Worm (Caenorhabditis elegans) whole organism, L3 larva: ENCODE results near the gene Y41C4A.11.

Experiments
- R02D3.7 ChIP-seq: fragments of 150-350 bp; optimal IDR thresholded peaks from 2 replicates; lab custom pipeline; 2014; ENCODE audit warnings: missing biosample characterization, missing genetic modification characterization
- ZK546.5 ChIP-seq: sonication (generic microtip); optimal IDR thresholded peaks from 2 replicates; lab custom pipeline; 2017; ENCODE audit warnings: missing biosample characterization, missing genetic modification characterization
- aly-2 ChIP-seq: fragments of 150-350 bp; optimal IDR thresholded peaks from 2 replicates; lab custom pipeline; 2014; ENCODE audit warnings: missing biosample characterization, missing genetic modification characterization
- ama-1 ChIP-seq: fragments of 150-350 bp; optimal IDR thresholded peaks from 2 replicates; lab custom pipeline; 2018
- ceh-16 ChIP-seq: sonication (generic microtip); optimal IDR thresholded peaks from 2 replicates; lab custom pipeline; 2017; ENCODE audit warnings: missing biosample characterization, missing genetic modification characterization
- ceh-28 ChIP-seq: fragments of 150-350 bp; optimal IDR thresholded peaks from 2 replicates; lab custom pipeline; 2014; ENCODE audit warnings: missing biosample characterization, missing genetic modification reagents, missing genetic modification characterization
- ceh-82 ChIP-seq: fragments of 150-350 bp; optimal IDR thresholded peaks from 2 replicates; lab custom pipeline; 2014; ENCODE audit warnings: missing biosample characterization, missing genetic modification characterization
- daf-12 ChIP-seq: fragments of 150-350 bp; optimal IDR thresholded peaks from 2 replicates; lab custom pipeline; 2014; ENCODE audit warnings: missing biosample characterization, missing genetic modification reagents, missing genetic modification characterization
- egl-27 ChIP-seq: sonication (generic microtip); optimal IDR thresholded peaks from 4 replicates; lab custom pipeline; 2017; ENCODE audit warnings: missing biosample characterization, missing genetic modification reagents, missing genetic modification characterization
- egl-5 ChIP-seq: fragments of 150-350 bp; optimal IDR thresholded peaks from 2 replicates; lab custom pipeline; 2017; ENCODE audit warnings: missing biosample characterization, missing genetic modification reagents, missing genetic modification characterization, inconsistent platforms
- elt-2 ChIP-seq: sonication (generic microtip); optimal IDR thresholded peaks from 2 replicates; lab custom pipeline; 2016; ENCODE audit warnings: missing genetic modification reagents, mild to moderate bottlenecking, missing genetic modification characterization, missing compliant biosample characterization
- elt-3 ChIP-seq, 3 experiments: fragments of 150-350 bp in 1 of 3; sonication (generic microtip) in 2 of 3; optimal IDR thresholded peaks; 2 replicates in 2 of 3; 4 replicates in 1 of 3; lab custom pipeline; 2014 to 2017; ENCODE audit warnings: missing biosample characterization in 3 of 3, missing genetic modification characterization in 3 of 3
- hmg-11 ChIP-seq: sonication (generic microtip); optimal IDR thresholded peaks from 2 replicates; lab custom pipeline; 2016; ENCODE audit warnings: missing genetic modification characterization, missing compliant biosample characterization
- jun-1 ChIP-seq: fragments of 150-350 bp; optimal IDR thresholded peaks from 2 replicates; lab custom pipeline; 2014; ENCODE audit warnings: missing biosample characterization, missing genetic modification reagents, missing genetic modification characterization
- lin-15B ChIP-seq: fragments of 150-350 bp; optimal IDR thresholded peaks from 2 replicates; lab custom pipeline; 2014; ENCODE audit warnings: missing biosample characterization, missing genetic modification characterization
- lsy-12 ChIP-seq: sonication (generic microtip); optimal IDR thresholded peaks from 2 replicates; lab custom pipeline; 2016; ENCODE audit warnings: mild to moderate bottlenecking, missing genetic modification characterization, missing compliant biosample characterization
- mdl-1 ChIP-seq: fragments of 150-350 bp; optimal IDR thresholded peaks from 2 replicates; lab custom pipeline; 2014; ENCODE audit warnings: missing biosample characterization, missing genetic modification characterization
- mml-1 ChIP-seq: fragments of 150-350 bp; sonication (generic microtip); optimal IDR thresholded peaks from 3 replicates; lab custom pipeline; 2014; ENCODE audit warnings: missing biosample characterization, missing genetic modification characterization
- nfya-1 ChIP-seq: sonication (generic microtip); optimal IDR thresholded peaks from 2 replicates; lab custom pipeline; 2017; ENCODE audit warnings: missing genetic modification characterization, mild to moderate bottlenecking, missing compliant biosample characterization, antibody characterized with exemption, moderate library complexity; ENCODE audit not compliant: insufficient read depth
- nhr-11 ChIP-seq: fragments of 150-350 bp; optimal IDR thresholded peaks from 2 replicates; lab custom pipeline; 2014; ENCODE audit warnings: missing biosample characterization, missing genetic modification characterization
- nhr-23 ChIP-seq: fragments of 150-350 bp; optimal IDR thresholded peaks from 2 replicates; lab custom pipeline; 2014; ENCODE audit warnings: missing biosample characterization, missing genetic modification reagents, missing genetic modification characterization
- nhr-237 ChIP-seq: fragments of 150-350 bp; optimal IDR thresholded peaks from 2 replicates; lab custom pipeline; 2014; ENCODE audit warnings: missing biosample characterization, missing genetic modification characterization
- nhr-25 ChIP-seq: sonication (generic microtip); optimal IDR thresholded peaks from 2 replicates; lab custom pipeline; 2017; ENCODE audit warnings: missing biosample characterization, missing genetic modification characterization
- pha-4 ChIP-seq: fragments of 150-350 bp; optimal IDR thresholded peaks from 2 replicates; lab custom pipeline; 2014; ENCODE audit warnings: missing biosample characterization, missing genetic modification reagents, missing genetic modification characterization
- pqm-1 ChIP-seq: fragments of 150-350 bp; optimal IDR thresholded peaks from 2 replicates; lab custom pipeline; 2017; ENCODE audit warnings: missing biosample characterization, missing genetic modification characterization, inconsistent platforms
- sea-2 ChIP-seq: fragments of 150-350 bp; sonication (generic microtip); optimal IDR thresholded peaks from 4 replicates; lab custom pipeline; 2014; ENCODE audit warnings: missing biosample characterization, missing genetic modification reagents, missing genetic modification characterization
- skn-1 ChIP-seq: fragments of 150-350 bp; optimal IDR thresholded peaks from 2 replicates; lab custom pipeline; 2014; ENCODE audit warnings: missing biosample characterization, missing genetic modification characterization
- snpc-4 ChIP-seq: fragments of 150-350 bp; optimal IDR thresholded peaks from 2 replicates; lab custom pipeline; 2014; ENCODE audit warnings: missing biosample characterization, missing genetic modification characterization
- tbx-2 ChIP-seq: sonication (generic microtip); optimal IDR thresholded peaks from 2 replicates; lab custom pipeline; 2016; ENCODE audit warnings: mild to moderate bottlenecking, missing genetic modification characterization, missing compliant biosample characterization
- unc-39 ChIP-seq: sonication (generic microtip); optimal IDR thresholded peaks from 4 replicates; lab custom pipeline; 2017; ENCODE audit warnings: missing biosample characterization, missing genetic modification characterization
- unc-62 ChIP-seq: fragments of 150-350 bp; sonication (generic microtip); optimal IDR thresholded peaks from 4 replicates; lab custom pipeline; 2014; ENCODE audit warnings: missing biosample characterization, missing genetic modification reagents, missing genetic modification characterization
- zag-1 ChIP-seq: fragments of 150-350 bp; optimal IDR thresholded peaks from 2 replicates; lab custom pipeline; 2014; ENCODE audit warnings: missing biosample characterization, missing genetic modification characterization
- ztf-4 ChIP-seq: fragments of 150-350 bp; optimal IDR thresholded peaks from 2 replicates; lab custom pipeline; 2014; ENCODE audit warnings: missing biosample characterization, missing genetic modification characterization

Gene Y41C4A.11

DNA sequence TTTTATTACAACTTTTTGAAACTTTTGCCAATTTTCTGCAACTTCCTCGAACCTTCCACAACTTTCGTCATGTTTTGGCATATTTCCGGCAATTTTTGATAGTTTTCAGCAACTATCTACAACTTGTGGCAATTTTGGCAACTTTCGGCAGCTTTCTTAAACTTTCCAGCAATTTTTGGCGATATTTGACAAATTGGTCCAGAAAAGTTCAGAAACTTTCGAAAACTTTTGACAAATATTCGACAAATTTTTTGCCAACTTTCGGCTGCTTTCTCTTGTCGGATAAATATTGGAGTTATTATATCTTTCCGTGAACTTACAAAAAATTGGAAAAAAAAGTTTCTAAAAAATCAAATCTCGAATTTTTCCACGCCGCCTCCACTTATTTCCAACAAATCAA is 10.7 kb downstream of the Y41C4A.11 start, which contains the start of gene Y41C4A.18:
Gene Y41C4A.18 (plus strand): TSS at position 301 of the 400 bp plus-strand sequence.
- no peak for TF ChIP-seq nhr-11 (tag; lab: Kevin White, UChicago)

DNA sequence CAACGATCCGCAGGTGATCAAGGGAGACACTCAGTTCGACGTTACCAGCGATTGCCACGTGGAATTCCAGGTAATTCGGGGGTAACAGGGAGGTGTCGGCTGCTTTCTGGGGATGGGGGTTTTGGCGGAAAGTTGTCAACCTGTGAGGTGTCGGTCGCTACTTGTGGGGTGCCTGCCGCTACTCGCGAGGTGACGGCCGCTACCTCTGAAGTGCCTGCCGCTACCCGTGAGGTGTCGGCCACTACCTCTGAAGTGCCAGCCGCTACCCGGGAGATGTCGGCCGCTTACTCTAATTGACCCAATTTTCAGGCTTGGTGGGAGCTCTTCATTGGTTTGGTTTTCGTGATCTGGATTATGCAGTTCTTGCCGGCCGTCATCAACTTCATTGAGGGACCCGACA is 11.2 kb downstream of the Y41C4A.11 start:
- no peak for TF ChIP-seq tbx-2 (tag; lab: Kevin White, UChicago)
- no peak for TF ChIP-seq pqm-1 (tag; lab: Kevin White, UChicago)
- no peak for TF ChIP-seq lsy-12 (tag; lab: Kevin White, UChicago)
- TF ChIP-seq ama-1 (lab: Kevin White, UChicago), result no peak
- TF ChIP-seq unc-39, result no peak
- no peak for TF ChIP-seq pha-4
- TF ChIP-seq ZK546.5, result no peak
- no peak for TF ChIP-seq daf-12 (tag; lab: Kevin White, UChicago)
- no peak for TF ChIP-seq jun-1 (tag; lab: Kevin White, UChicago)
- TF ChIP-seq egl-5, result no peak
- TF ChIP-seq nfya-1 (tag; lab: Kevin White, UChicago), result no peak
- no peak for TF ChIP-seq nhr-237 (tag; lab: Kevin White, UChicago)
- TF ChIP-seq snpc-4 (tag; lab: Kevin White, UChicago), result no peak

DNA sequence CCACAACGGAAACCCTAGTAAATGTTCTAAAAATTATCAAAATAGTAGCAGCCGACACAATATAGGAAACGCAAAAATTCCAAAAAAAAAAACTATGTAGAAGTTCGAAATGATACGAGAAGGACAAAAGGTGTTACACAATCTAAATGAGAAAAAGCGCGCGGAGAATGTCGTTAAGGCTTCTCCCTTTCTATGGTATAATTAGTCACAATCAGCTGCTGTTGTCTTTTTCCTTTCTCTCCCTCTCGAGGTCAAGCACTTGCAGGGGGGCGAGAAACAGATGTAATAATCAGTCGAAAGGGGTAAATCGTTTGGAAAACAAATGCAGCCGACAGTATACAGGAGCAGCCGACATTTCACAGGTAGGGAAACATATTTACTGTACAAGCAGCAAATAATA is 11.8 kb downstream of the Y41C4A.11 start:
- no peak for TF ChIP-seq pha-4
- no peak for TF ChIP-seq egl-27
- no peak for TF ChIP-seq snpc-4 (tag; lab: Kevin White, UChicago)
- TF ChIP-seq sea-2 (GFP tag; lab: Kevin White, UChicago), result no peak
- no peak for TF ChIP-seq unc-39
- TF ChIP-seq nfya-1 (tag; lab: Kevin White, UChicago), result no peak
- TF ChIP-seq mdl-1 (tag; lab: Kevin White, UChicago), result no peak
- TF ChIP-seq nhr-11 (tag; lab: Kevin White, UChicago), result no peak
- no peak for TF ChIP-seq unc-62 (GFP tag; lab: Kevin White, UChicago)
- no peak for TF ChIP-seq hmg-11 (tag; lab: Kevin White, UChicago)
- TF ChIP-seq zag-1, result no peak
- TF ChIP-seq nhr-23, result no peak
- no peak for TF ChIP-seq lsy-12 (tag; lab: Kevin White, UChicago)
- TF ChIP-seq ceh-82, result no peak
- no peak for TF ChIP-seq ztf-4
- no peak for TF ChIP-seq tbx-2 (tag; lab: Kevin White, UChicago)
- TF ChIP-seq ceh-16, result no peak
- no peak for TF ChIP-seq mml-1 (tag; lab: Kevin White, UChicago)
- TF ChIP-seq ceh-28, result no peak

DNA sequence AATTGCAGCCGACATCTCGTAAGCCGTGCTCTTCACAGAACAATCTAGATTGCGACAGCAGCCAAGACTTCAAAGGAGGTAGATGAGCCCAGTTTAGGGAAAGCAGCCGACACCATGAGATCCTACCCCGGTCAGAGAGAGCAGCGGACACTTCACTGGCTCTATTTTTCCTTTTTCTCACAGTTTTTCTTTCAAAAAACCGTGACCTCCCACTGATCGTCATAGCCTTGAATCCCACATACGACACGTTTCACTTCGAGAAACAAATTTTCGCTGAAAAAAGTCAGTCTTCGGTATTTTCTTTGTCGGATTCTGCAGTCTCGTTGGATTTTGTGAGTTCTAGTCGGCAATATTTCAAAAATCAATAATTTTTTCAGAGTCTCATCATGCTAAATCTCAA is 12.4 kb downstream of the Y41C4A.11 start, which contains the start of gene Y41C4A.21:
Gene Y41C4A.21 (plus strand): TSS at position 301 of the 400 bp plus-strand sequence.
- TF ChIP-seq skn-1 (no peak), sea-2 (GFP tag; lab: Kevin White, UChicago) (no peak), nhr-25 (tag; lab: Kevin White, UChicago) (no peak), lin-15B (no peak), elt-3 (tag; optimal IDR thresholded peaks at IDR 0.05; lab: Kevin White, UChicago) (no peak)

DNA sequence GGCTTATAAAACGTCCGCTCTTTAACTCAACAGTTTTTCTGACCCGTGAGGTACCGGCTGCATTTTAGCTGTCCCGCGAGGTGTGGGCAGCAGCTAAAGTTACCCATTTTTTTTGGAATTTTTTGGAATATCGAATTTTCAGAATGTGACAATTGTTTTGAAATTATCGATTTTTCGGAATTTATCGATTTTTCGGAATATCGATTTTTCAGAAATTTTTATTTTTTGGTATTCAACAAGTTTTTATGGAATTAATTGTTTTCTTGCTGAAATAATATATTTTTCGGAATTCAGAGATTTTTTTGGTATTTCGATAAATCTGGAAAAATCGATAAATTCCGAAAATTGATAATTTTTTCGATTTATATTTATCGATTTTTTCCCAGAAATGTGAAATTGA is 13.3 kb downstream of the Y41C4A.11 start:
- TF ChIP-seq elt-2, result no peak
- peak; percentile 97 for TF ChIP-seq ceh-28
- no peak for TF ChIP-seq aly-2
- TF ChIP-seq, all 47 proteins: peak for 1

DNA sequence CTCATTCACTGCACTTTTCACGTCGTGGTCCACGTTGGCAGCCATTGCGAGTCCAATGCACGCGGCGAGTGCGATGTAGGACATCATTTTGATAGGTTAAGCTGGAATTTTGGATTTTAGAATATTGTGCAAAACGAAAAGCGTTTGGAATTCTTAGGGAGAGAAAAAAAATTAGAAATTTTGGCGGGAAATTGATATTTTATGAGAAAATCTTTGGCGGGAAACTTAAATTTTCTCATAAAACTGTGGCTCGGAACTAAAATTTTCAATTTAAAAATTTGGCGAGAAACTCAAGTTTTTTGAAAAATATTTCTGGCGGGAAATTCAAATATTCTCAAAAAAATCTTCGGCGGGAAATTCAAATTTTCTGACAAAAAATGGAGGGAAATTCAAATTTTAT is 17.9 kb downstream of the Y41C4A.11 start, which contains the start of gene sup-1:
Gene sup-1 (minus strand): TSS at position 101 of the 400 bp plus-strand sequence.
- TF ChIP-seq R02D3.7 (tag; lab: Kevin White, UChicago) (no peak), ceh-28 (no peak), nhr-237 (tag; lab: Kevin White, UChicago) (no peak), mml-1 (tag; lab: Kevin White, UChicago) (no peak), ceh-82 (no peak), mdl-1 (tag; lab: Kevin White, UChicago) (no peak)
